Worm (Caenorhabditis elegans): ENCODE measurements around the gene C05G5.5.

ce11 chrX:14737623-14738022, 23.3 kb downstream of the C05G5.5 start:
- no peak for TF ChIP-seq nhr-77 (tag; optimal IDR thresholded peaks at IDR 0.05)
- TF ChIP-seq ceh-82 (tag; optimal IDR thresholded peaks at IDR 0.05) = no peak
- no peak for TF ChIP-seq unc-55 (GFP tag; optimal IDR thresholded peaks at IDR 0.05)
- no peak for TF ChIP-seq lsy-2 (tag; optimal IDR thresholded peaks at IDR 0.05)
- TF ChIP-seq nhr-10 (tag; optimal IDR thresholded peaks at IDR 0.05) = no peak
- TF ChIP-seq unc-39 (tag; optimal IDR thresholded peaks at IDR 0.05) = no peak
- no peak for TF ChIP-seq ama-1 (optimal IDR thresholded peaks at IDR 0.05)
